Worm (Caenorhabditis elegans): ENCODE data around the gene ZK228.4.

ce11 chrV:18480231-18480630, 17.6 kb downstream of the ZK228.4 start, which contains the start of gene srh-178:
- TF ChIP-seq rnt-1 (tag; optimal IDR thresholded peaks at IDR 0.05) (no peak), ceh-31 (tag; optimal IDR thresholded peaks at IDR 0.05) (no peak), tbx-2 (tag; optimal IDR thresholded peaks at IDR 0.05) (no peak), ama-1 (optimal IDR thresholded peaks at IDR 0.05) (no peak), lin-11 (tag; optimal IDR thresholded peaks at IDR 0.05) (no peak), hlh-6 (tag; optimal IDR thresholded peaks at IDR 0.05) (no peak), fkh-6 (tag; optimal IDR thresholded peaks at IDR 0.05) (no peak), F13H6.1 (tag; optimal IDR thresholded peaks at IDR 0.05) (no peak), nhr-11 (tag; optimal IDR thresholded peaks at IDR 0.05) (no peak), sox-4 (tag; optimal IDR thresholded peaks at IDR 0.05) (no peak), hlh-15 (tag; optimal IDR thresholded peaks at IDR 0.05) (no peak), ceh-45 (GFP tag; IDR thresholded peaks at IDR 0.05) (no peak), fkh-10 (GFP tag; optimal IDR thresholded peaks at IDR 0.05) (no peak), tbx-7 (tag; optimal IDR thresholded peaks at IDR 0.05) (no peak)
